Worm (Caenorhabditis elegans) whole organism, L1 larva: Measurements from ENCODE around the gene agmo-1.

ENCODE experiments used
- aly-2 ChIP-seq: fragments of 150-350 bp; optimal IDR thresholded peaks from 2 replicates; lab custom pipeline; 2014; ENCODE audit warnings: missing biosample characterization, missing genetic modification characterization
- ama-1 ChIP-seq: fragments of 150-350 bp; optimal IDR thresholded peaks from 2 replicates; lab custom pipeline; 2014
- ceh-82 ChIP-seq, 3 experiments: fragments of 150-350 bp in 1 of 3; sonication (generic microtip) in 2 of 3; optimal IDR thresholded peaks; 2 replicates each; lab custom pipeline; 2014 to 2017; ENCODE audit warnings: missing biosample characterization in 3 of 3, missing genetic modification characterization in 3 of 3
- ceh-88 ChIP-seq: fragments of 200-800 bp; sonication (Bioruptor generic); IDR thresholded peaks from 2 replicates; pipeline ENCODE4 v1.3.6; 2022; ENCODE audit warnings: missing genetic modification characterization, missing compliant biosample characterization
- egl-13 ChIP-seq: sonication (generic microtip); optimal IDR thresholded peaks from 2 replicates; lab custom pipeline; 2016; ENCODE audit warnings: missing genotype, missing genetic modification reagents, missing genetic modification characterization, missing compliant biosample characterization
- lin-35 ChIP-seq, 2 experiments: fragments of 150-350 bp; optimal IDR thresholded peaks; 2 replicates each; lab custom pipeline; 2014; ENCODE audit warnings: missing biosample characterization in 2 of 2, missing genetic modification characterization in 2 of 2, missing genetic modification reagents in 2 of 2
- lsy-2 ChIP-seq, 2 experiments: fragments of 150-350 bp; optimal IDR thresholded peaks; 2 replicates each; lab custom pipeline; 2014; ENCODE audit warnings: missing biosample characterization in 2 of 2, missing genetic modification characterization in 2 of 2
- nhr-11 ChIP-seq: fragments of 150-350 bp; optimal IDR thresholded peaks from 2 replicates; lab custom pipeline; 2014; ENCODE audit warnings: missing biosample characterization, missing genetic modification characterization
- nhr-20 ChIP-seq: sonication (generic microtip); optimal IDR thresholded peaks from 2 replicates; lab custom pipeline; 2016; ENCODE audit warnings: mild to moderate bottlenecking, missing genetic modification characterization, missing compliant biosample characterization
- nhr-76 ChIP-seq: sonication (generic microtip); optimal IDR thresholded peaks from 2 replicates; lab custom pipeline; 2017; ENCODE audit warnings: missing biosample characterization, missing genetic modification characterization
- nhr-85 ChIP-seq: sonication (generic microtip); peaks from one replicate; lab custom pipeline; 2016; ENCODE audit warnings: missing genetic modification characterization, inconsistent platforms, missing compliant biosample characterization
- snpc-4 ChIP-seq: fragments of 150-350 bp; optimal IDR thresholded peaks from 2 replicates; lab custom pipeline; 2014; ENCODE audit warnings: missing biosample characterization, missing genetic modification characterization
- ztf-11 ChIP-seq, 2 experiments: sonication (generic microtip); optimal IDR thresholded peaks; 2 replicates each; lab custom pipeline; 2016 to 2017; ENCODE audit warnings: missing genetic modification characterization in 2 of 2, missing biosample characterization in 1 of 2, missing compliant biosample characterization in 1 of 2
- ztf-4 ChIP-seq: fragments of 150-350 bp; optimal IDR thresholded peaks from 2 replicates; lab custom pipeline; 2014; ENCODE audit warnings: missing biosample characterization, missing genetic modification characterization

DNA sequence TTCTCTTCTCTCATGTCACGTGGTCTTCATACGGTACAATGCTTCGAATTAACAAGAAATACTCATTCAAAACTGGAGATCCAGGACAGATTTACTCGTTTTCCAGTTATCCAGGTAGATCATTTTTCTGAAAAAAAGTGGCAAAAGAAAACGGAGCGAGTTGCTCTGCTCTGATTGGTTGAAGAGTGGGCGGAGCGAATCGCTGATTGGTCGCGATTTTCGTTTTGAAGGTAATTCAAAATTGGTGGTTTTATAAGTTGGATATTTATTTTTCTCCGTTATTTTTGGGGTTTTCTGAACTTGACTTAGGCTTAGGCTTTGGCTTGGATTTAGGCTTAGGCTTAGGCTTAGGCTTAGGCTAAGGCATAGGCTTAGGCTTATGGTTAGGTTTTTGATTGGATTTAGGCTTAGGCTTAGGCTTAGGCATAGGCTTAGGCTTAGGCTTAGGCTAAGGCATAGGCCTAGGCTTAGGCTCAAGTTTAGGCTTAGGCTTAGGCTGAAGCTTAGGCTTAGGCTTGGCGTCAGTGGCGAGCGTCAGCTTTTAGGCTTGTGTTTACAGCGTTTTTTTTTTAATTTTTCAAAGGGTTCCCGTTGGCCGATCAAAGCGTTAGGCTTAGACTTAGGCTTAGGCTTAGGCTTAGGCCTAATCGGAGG, 24.4 kb upstream of the agmo-1 start:
- TF ChIP-seq ceh-82 (tag; optimal IDR thresholded peaks at IDR 0.05; lab: Kevin White, UChicago), result no peak
- TF ChIP-seq ztf-11 (tag; optimal IDR thresholded peaks at IDR 0.05; lab: Kevin White, UChicago), result no peak
- no peak for TF ChIP-seq nhr-20
- TF ChIP-seq ceh-88 (GFP tag; lab: Robert Waterston, UW), result no peak
- no peak for TF ChIP-seq lsy-2 (tag; optimal IDR thresholded peaks at IDR 0.05; lab: Kevin White, UChicago)
- TF ChIP-seq aly-2 (tag; lab: Kevin White, UChicago), result no peak
- no peak for TF ChIP-seq nhr-11
- TF ChIP-seq ama-1 (lab: Kevin White, UChicago), result no peak
- no peak for TF ChIP-seq nhr-85 (tag; lab: Kevin White, UChicago)
- no peak for TF ChIP-seq egl-13 (tag; lab: Kevin White, UChicago)
- no peak for TF ChIP-seq snpc-4 (tag; lab: Kevin White, UChicago)
- TF ChIP-seq nhr-76 (tag; lab: Kevin White, UChicago), result no peak
- no peak for TF ChIP-seq lin-35 (GFP tag; optimal IDR thresholded peaks at IDR 0.05; lab: Kevin White, UChicago)
- no peak for TF ChIP-seq ztf-4
